Worm (Caenorhabditis elegans) whole organism, mixed stage, embryonic: ENCODE results near the gene sru-3.

Experiments
- nhr-12 ChIP-seq: fragments of 150-350 bp; optimal IDR thresholded peaks from 2 replicates; lab custom pipeline; 2014; ENCODE audit warnings: missing biosample characterization, missing genetic modification characterization
- sptf-1 ChIP-seq: sonication (generic microtip); optimal IDR thresholded peaks from 2 replicates; lab custom pipeline; 2017; ENCODE audit warnings: mild to moderate bottlenecking, missing genetic modification characterization, moderate library complexity, missing compliant biosample characterization
- unc-62 ChIP-seq: fragments of 150-350 bp; optimal IDR thresholded peaks from 2 replicates; lab custom pipeline; 2014; ENCODE audit warnings: missing biosample characterization, missing genetic modification reagents, missing genetic modification characterization

- TF ChIP-seq nhr-12 (tag; lab: Kevin White, UChicago) (no peak), unc-62 (GFP tag; lab: Kevin White, UChicago) (no peak), sptf-1 (tag; lab: Kevin White, UChicago) (no peak)
Observed at ce11 chrIV:9469293-9469692, 27.1 kb upstream of the sru-3 start.
